Worm (Caenorhabditis elegans): ENCODE measurements around the gene wdr-5.1.

Gene wdr-5.1

ce11 chrIII:3701411-3702310, 3.4 kb upstream of the wdr-5.1 start, which contains the start of the genes pdi-1 and C14B1.2 (continued):
- TF ChIP-seq egl-43 (GFP tag; IDR thresholded peaks at IDR 0.05) (peak; percentile 59; the same call in 1 of the 2 replicates), nhr-11 (tag; optimal IDR thresholded peaks at IDR 0.05) (no peak), ceh-44 (GFP tag; IDR thresholded peaks at IDR 0.05) (no peak), Y105C5A.15 (GFP tag; IDR thresholded peaks at IDR 0.05) (no peak), lin-38 (GFP tag; IDR thresholded peaks at IDR 0.05) (peak; percentile 64), mdt-29 (GFP tag; IDR thresholded peaks at IDR 0.05) (no peak), dve-1 (tag; optimal IDR thresholded peaks at IDR 0.05; ENCODE audit: insufficient read depth) (peak; percentile 87), daf-8 (GFP tag; IDR thresholded peaks at IDR 0.05) (no peak), php-3 (GFP tag; IDR thresholded peaks at IDR 0.05) (no peak), F44E2.7 (GFP tag; IDR thresholded peaks at IDR 0.05) (no peak), dmd-9 (GFP tag; IDR thresholded peaks at IDR 0.05) (no peak), fos-1 (tag; optimal IDR thresholded peaks at IDR 0.05) (no peak), lim-7 (GFP tag; IDR thresholded peaks at IDR 0.05) (0 out of 2 replicates have a peak, but pooled peaks have one; percentile 55), saeg-2 (GFP tag; IDR thresholded peaks at IDR 0.05) (no peak), nhr-237 (tag; optimal IDR thresholded peaks at IDR 0.05) (no peak), dmd-8 (GFP tag; IDR thresholded peaks at IDR 0.05) (no peak), snpc-1.2 (GFP tag; IDR thresholded peaks at IDR 0.05) (no peak), ceh-28 (tag; optimal IDR thresholded peaks at IDR 0.05) (no peak), spr-1 (tag; optimal IDR thresholded peaks at IDR 0.05) (peak; percentile 28), pha-4 (GFP tag; IDR thresholded peaks at IDR 0.05) (peak; percentile 54; the same call in 1 of the 2 replicates), pha-4 (tag; optimal IDR thresholded peaks at IDR 0.05) (no peak), vab-7 (GFP tag; IDR thresholded peaks at IDR 0.05) (no peak), mdl-1 (tag; optimal IDR thresholded peaks at IDR 0.05) (peak; percentile 75 to 89), mxl-2 (GFP tag; conservative IDR thresholded peaks at IDR 0.05) (no peak), zip-2 (tag; optimal IDR thresholded peaks at IDR 0.05) (no peak)

- TF ChIP-seq hlh-11 (tag; optimal IDR thresholded peaks at IDR 0.05) = peak; percentile 35
- TF ChIP-seq T20F7.1 (GFP tag; optimal IDR thresholded peaks at IDR 0.05) = peak; percentile 47
- TF ChIP-seq nhr-77 (tag; optimal IDR thresholded peaks at IDR 0.05) = peak; percentile 41
- TF ChIP-seq nhr-102 (tag; optimal IDR thresholded peaks at IDR 0.05) = no peak
- TF ChIP-seq lsy-2 (tag; optimal IDR thresholded peaks at IDR 0.05) = peak in 1 of 2 experiments; percentile 72
- no peak for TF ChIP-seq zag-1 (tag; optimal IDR thresholded peaks at IDR 0.05)
- no peak for TF ChIP-seq nhr-48 (tag; optimal IDR thresholded peaks at IDR 0.05)
- peak; percentile 84 for TF ChIP-seq aha-1 (tag)
- no peak for TF ChIP-seq ceh-44 (GFP tag; IDR thresholded peaks at IDR 0.05)
- peak; percentile 23 for TF ChIP-seq pqm-1 (tag; optimal IDR thresholded peaks at IDR 0.05)
- TF ChIP-seq php-3 (GFP tag; IDR thresholded peaks at IDR 0.05) = no peak
- TF ChIP-seq ztf-7 (tag; optimal IDR thresholded peaks at IDR 0.05) = peak; percentile 3
- peak; percentile 65 for TF ChIP-seq mep-1 (tag; optimal IDR thresholded peaks at IDR 0.05)
- TF ChIP-seq mdl-1 (tag; optimal IDR thresholded peaks at IDR 0.05) = peak in 1 of 2 experiments; percentile 80
- no peak for TF ChIP-seq nhr-25 (tag; optimal IDR thresholded peaks at IDR 0.05; ENCODE audit: borderline replicate concordance, insufficient read depth)
- peak; percentile 65 for TF ChIP-seq mes-2 (tag; optimal IDR thresholded peaks at IDR 0.05; ENCODE audit: poor library complexity, severe bottlenecking)
- TF ChIP-seq dmd-6 (GFP tag; IDR thresholded peaks at IDR 0.05) = peak; percentile 47
- TF ChIP-seq daf-8 (GFP tag; IDR thresholded peaks at IDR 0.05) = no peak
- TF ChIP-seq aly-2 (tag; optimal IDR thresholded peaks at IDR 0.05) = no peak
- peak; percentile 46 for TF ChIP-seq jun-1 (tag; optimal IDR thresholded peaks at IDR 0.05)
- peak; percentile 43 for TF ChIP-seq dpl-1 (GFP tag; optimal IDR thresholded peaks at IDR 0.05)
- no peak for TF ChIP-seq tra-1 (GFP tag; IDR thresholded peaks at IDR 0.05)
- TF ChIP-seq fkh-10 (GFP tag; optimal IDR thresholded peaks at IDR 0.05) = no peak
- no peak for TF ChIP-seq lim-7 (GFP tag; IDR thresholded peaks at IDR 0.05)
- TF ChIP-seq Y105C5A.15 (GFP tag; IDR thresholded peaks at IDR 0.05) = no peak
- TF ChIP-seq F10B5.3 (tag; optimal IDR thresholded peaks at IDR 0.05) = no peak
- no peak for TF ChIP-seq mxl-2 (GFP tag; conservative IDR thresholded peaks at IDR 0.05)
- TF ChIP-seq ceh-32 (tag; optimal IDR thresholded peaks at IDR 0.05; ENCODE audit: poor library complexity) = no peak
- no peak for TF ChIP-seq tag-97 (GFP tag; IDR thresholded peaks at IDR 0.05)
- no peak for TF ChIP-seq lin-39 (tag; optimal IDR thresholded peaks at IDR 0.05)
- TF ChIP-seq ama-1 (optimal IDR thresholded peaks at IDR 0.05) = no peak
Observed at ce11 chrIII:3703397-3703796, 1.7 kb upstream of the wdr-5.1 start, which contains the start of gene C14B1.3. TSS of gene C14B1.3 (plus strand) at chrIII:3703564.
